Worm (Caenorhabditis elegans) whole organism, L2 larva: ENCODE measurements around the gene ZC416.2.

Experiments used
- C34F6.9 ChIP-seq: fragments of 150-350 bp; optimal IDR thresholded peaks from 2 replicates; lab custom pipeline; 2014; ENCODE audit warnings: missing biosample characterization, missing genetic modification characterization
- F13H6.1 ChIP-seq: sonication (generic microtip); optimal IDR thresholded peaks from 2 replicates; lab custom pipeline; 2016; ENCODE audit warnings: missing genetic modification characterization, missing compliant biosample characterization
- R02D3.7 ChIP-seq: fragments of 150-350 bp; optimal IDR thresholded peaks from 2 replicates; lab custom pipeline; 2014; ENCODE audit warnings: missing biosample characterization, missing genetic modification characterization
- ZK546.5 ChIP-seq: sonication (generic microtip); optimal IDR thresholded peaks from 2 replicates; lab custom pipeline; 2017; ENCODE audit warnings: missing biosample characterization, missing genetic modification characterization
- aly-2 ChIP-seq: fragments of 150-350 bp; optimal IDR thresholded peaks from 2 replicates; lab custom pipeline; 2014; ENCODE audit warnings: missing biosample characterization, missing genetic modification characterization
- ama-1 ChIP-seq: fragments of 150-350 bp; optimal IDR thresholded peaks from 2 replicates; lab custom pipeline; 2018; ENCODE audit warnings: inconsistent platforms
- ceh-82 ChIP-seq: fragments of 150-350 bp; optimal IDR thresholded peaks from 2 replicates; lab custom pipeline; 2014; ENCODE audit warnings: missing biosample characterization, missing genetic modification characterization
- crh-2 ChIP-seq: sonication (generic microtip); optimal IDR thresholded peaks from 2 replicates; lab custom pipeline; 2017; ENCODE audit warnings: missing biosample characterization, missing genetic modification characterization
- dmd-4 ChIP-seq: sonication (generic microtip); optimal IDR thresholded peaks from 2 replicates; lab custom pipeline; 2017; ENCODE audit warnings: missing biosample characterization, missing genetic modification characterization
- egl-27 ChIP-seq: sonication (generic microtip); optimal IDR thresholded peaks from 3 replicates; lab custom pipeline; 2017; ENCODE audit warnings: missing biosample characterization, missing genetic modification reagents, missing genetic modification characterization
- elt-1 ChIP-seq: fragments of 150-350 bp; optimal IDR thresholded peaks from 2 replicates; lab custom pipeline; 2014; ENCODE audit warnings: missing biosample characterization, missing genetic modification characterization
- gmeb-1 ChIP-seq: fragments of 150-350 bp; optimal IDR thresholded peaks from 2 replicates; lab custom pipeline; 2014; ENCODE audit warnings: missing biosample characterization, missing genetic modification characterization
- lin-11 ChIP-seq: fragments of 150-350 bp; sonication (generic microtip); optimal IDR thresholded peaks from 2 replicates; lab custom pipeline; 2014; ENCODE audit warnings: missing biosample characterization, missing genetic modification characterization, inconsistent platforms, mixed read lengths
- lin-13 ChIP-seq: fragments of 150-350 bp; optimal IDR thresholded peaks from 2 replicates; lab custom pipeline; 2014; ENCODE audit warnings: missing biosample characterization, missing genetic modification reagents, missing genetic modification characterization
- lsy-2 ChIP-seq, 2 experiments: fragments of 150-350 bp in 1 of 2; sonication (generic microtip) in 1 of 2; optimal IDR thresholded peaks; 2 replicates each; lab custom pipeline; 2014 to 2017; ENCODE audit warnings: missing biosample characterization in 2 of 2, missing genetic modification characterization in 2 of 2
- mab-5 ChIP-seq: fragments of 150-350 bp; optimal IDR thresholded peaks from 2 replicates; lab custom pipeline; 2014; ENCODE audit warnings: missing biosample characterization, missing genetic modification characterization
- mbf-1 ChIP-seq: sonication (generic microtip); optimal IDR thresholded peaks from 2 replicates; lab custom pipeline; 2017; ENCODE audit warnings: missing biosample characterization, missing genetic modification characterization
- mdl-1 ChIP-seq, 2 experiments: fragments of 150-350 bp in 1 of 2; sonication (generic microtip) in 1 of 2; optimal IDR thresholded peaks; 2 replicates each; lab custom pipeline; 2017; ENCODE audit warnings: missing biosample characterization in 2 of 2, missing genetic modification characterization in 2 of 2
- nhr-10 ChIP-seq: sonication (generic microtip); optimal IDR thresholded peaks from 2 replicates; lab custom pipeline; 2017; ENCODE audit warnings: missing biosample characterization, missing genetic modification characterization
- nhr-11 ChIP-seq: fragments of 150-350 bp; optimal IDR thresholded peaks from 2 replicates; lab custom pipeline; 2014; ENCODE audit warnings: missing biosample characterization, missing genetic modification characterization
- nhr-129 ChIP-seq: fragments of 150-350 bp; optimal IDR thresholded peaks from 2 replicates; lab custom pipeline; 2014; ENCODE audit warnings: missing biosample characterization, missing genetic modification characterization
- nhr-21 ChIP-seq: fragments of 150-350 bp; optimal IDR thresholded peaks from 2 replicates; lab custom pipeline; 2014; ENCODE audit warnings: missing biosample characterization, missing genetic modification characterization
- nhr-23 ChIP-seq: fragments of 150-350 bp; optimal IDR thresholded peaks from 2 replicates; lab custom pipeline; 2014; ENCODE audit warnings: missing biosample characterization, missing genetic modification reagents, missing genetic modification characterization
- nhr-237 ChIP-seq: fragments of 150-350 bp; optimal IDR thresholded peaks from 2 replicates; lab custom pipeline; 2014; ENCODE audit warnings: missing biosample characterization, missing genetic modification characterization
- nhr-25 ChIP-seq: fragments of 150-350 bp; sonication (generic microtip); optimal IDR thresholded peaks from 3 replicates; lab custom pipeline; 2014; ENCODE audit warnings: missing biosample characterization, missing genetic modification characterization
- peb-1 ChIP-seq: fragments of 150-350 bp; optimal IDR thresholded peaks from 2 replicates; lab custom pipeline; 2014; ENCODE audit warnings: missing biosample characterization, missing genetic modification characterization
- skn-1 ChIP-seq: sonication (generic microtip); optimal IDR thresholded peaks from 2 replicates; lab custom pipeline; 2017; ENCODE audit warnings: missing biosample characterization, missing genetic modification characterization
- sma-3 ChIP-seq: sonication (generic microtip); optimal IDR thresholded peaks from 2 replicates; lab custom pipeline; 2016; ENCODE audit warnings: missing genetic modification reagents, missing genetic modification characterization, missing compliant biosample characterization
- sma-9 ChIP-seq, 2 experiments: fragments of 150-350 bp in 1 of 2; sonication (generic microtip) in 1 of 2; optimal IDR thresholded peaks; 2 replicates each; lab custom pipeline; 2014 to 2016; ENCODE audit warnings: missing genetic modification characterization in 2 of 2, mild to moderate bottlenecking in 1 of 2, missing biosample characterization in 1 of 2, missing compliant biosample characterization in 1 of 2, missing genetic modification reagents in 1 of 2, moderate library complexity in 1 of 2
- snpc-4 ChIP-seq: fragments of 150-350 bp; optimal IDR thresholded peaks from 2 replicates; lab custom pipeline; 2014; ENCODE audit warnings: missing biosample characterization, missing genetic modification characterization
- unc-39 ChIP-seq: fragments of 150-350 bp; optimal IDR thresholded peaks from 2 replicates; lab custom pipeline; 2014; ENCODE audit warnings: missing biosample characterization, missing genetic modification characterization

Gene ZC416.2

DNA sequence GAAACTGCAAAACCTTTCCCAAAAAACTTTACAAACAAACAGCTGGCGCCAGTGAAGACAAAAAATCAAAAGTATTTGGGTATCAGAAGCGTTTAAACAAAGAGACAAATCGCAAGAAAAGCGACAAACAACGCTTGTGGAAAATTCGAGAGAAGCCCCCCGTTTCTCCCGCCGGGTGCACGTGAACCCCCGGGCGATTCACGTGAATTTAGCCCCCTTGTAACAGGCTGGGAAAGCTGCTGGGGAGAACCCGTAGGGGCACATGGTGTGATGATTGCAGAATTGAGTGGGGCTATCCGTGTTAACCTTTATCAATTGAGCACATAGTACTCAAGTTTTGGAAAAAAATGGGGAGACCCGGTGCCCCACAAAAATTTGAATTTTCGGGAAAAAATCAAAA lies 20.8 kb downstream of the ZC416.2 start (continued):
- no peak for TF ChIP-seq unc-39
- TF ChIP-seq sma-9 (GFP tag; optimal IDR thresholded peaks at IDR 0.05; lab: Kevin White, UChicago) = peak; percentile 99
- no peak for TF ChIP-seq sma-9 (tag; optimal IDR thresholded peaks at IDR 0.05; lab: Kevin White, UChicago)
- no peak for TF ChIP-seq R02D3.7 (tag; lab: Kevin White, UChicago)
- TF ChIP-seq lin-13 (GFP tag; lab: Kevin White, UChicago) = no peak
- TF ChIP-seq nhr-10 = no peak
- TF ChIP-seq egl-27 (tag; lab: Kevin White, UChicago) = peak; percentile 69
- no peak for TF ChIP-seq mbf-1 (tag; lab: Kevin White, UChicago)

ce11 chrIV:3654823-3655222 lies 21.4 kb downstream of the ZC416.2 start:
- peak; percentile 46 for TF ChIP-seq F13H6.1
- TF ChIP-seq lin-13 (GFP tag; lab: Kevin White, UChicago) = no peak
- TF ChIP-seq ceh-82 (tag; lab: Kevin White, UChicago) = no peak

DNA sequence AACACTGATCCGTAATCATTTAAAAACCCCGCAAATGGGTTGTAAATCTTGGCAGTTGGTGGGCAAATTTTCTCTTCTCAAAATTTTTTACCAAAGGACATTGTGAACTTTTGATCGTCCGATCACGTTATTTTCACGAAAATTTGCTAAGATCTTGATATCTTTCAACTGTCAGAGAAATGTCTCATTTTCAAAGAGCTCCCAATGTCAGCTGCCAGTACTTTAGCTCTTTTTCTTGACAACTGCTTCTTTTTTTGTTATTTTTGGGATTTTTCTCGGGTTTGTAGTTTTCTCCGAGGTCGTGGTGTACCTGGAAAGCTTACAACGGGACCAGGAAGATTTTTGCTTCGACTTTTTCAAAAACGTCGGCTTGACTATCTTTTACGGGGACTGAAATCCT lies 22.5 kb downstream of the ZC416.2 start:
- TF ChIP-seq unc-39 (no peak), snpc-4 (tag; lab: Kevin White, UChicago) (no peak), nhr-21 (no peak), nhr-129 (tag; lab: Kevin White, UChicago) (peak; percentile 19), peb-1 (tag; lab: Kevin White, UChicago) (no peak), dmd-4 (tag; lab: Kevin White, UChicago) (no peak), egl-27 (tag; lab: Kevin White, UChicago) (no peak), nhr-11 (tag; lab: Kevin White, UChicago) (no peak), F13H6.1 (peak; percentile 47), lsy-2 (tag; optimal IDR thresholded peaks at IDR 0.05; lab: Kevin White, UChicago) (peak in 1 of 2 experiments; percentile 40), nhr-237 (tag; lab: Kevin White, UChicago) (no peak)

DNA sequence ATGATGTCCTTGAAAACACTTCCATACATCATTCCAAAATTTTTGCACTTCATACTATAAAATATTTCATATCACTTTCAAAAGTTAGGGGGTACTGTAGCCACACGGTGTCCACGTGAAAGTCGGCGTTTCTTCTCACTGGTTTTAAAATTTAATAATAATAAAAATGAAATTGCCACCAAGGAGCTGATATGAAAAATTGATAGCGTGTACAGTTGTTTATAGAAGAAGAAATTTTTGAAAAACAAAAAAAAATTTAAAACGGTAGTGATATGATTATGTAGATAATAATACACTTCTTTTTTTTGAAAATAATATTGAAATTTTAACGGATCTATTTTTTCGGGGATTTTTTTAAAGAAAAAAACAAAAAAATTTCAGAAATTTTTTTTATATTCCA lies 26.5 kb downstream of the ZC416.2 start:
- TF ChIP-seq sma-3 (GFP tag; lab: Kevin White, UChicago) (no peak), crh-2 (tag; lab: Kevin White, UChicago) (no peak), nhr-23 (tag; lab: Kevin White, UChicago) (no peak), skn-1 (tag; lab: Kevin White, UChicago) (no peak), lin-11 (tag; lab: Kevin White, UChicago) (no peak), mdl-1 (tag; optimal IDR thresholded peaks at IDR 0.05; lab: Kevin White, UChicago) (no peak)

DNA sequence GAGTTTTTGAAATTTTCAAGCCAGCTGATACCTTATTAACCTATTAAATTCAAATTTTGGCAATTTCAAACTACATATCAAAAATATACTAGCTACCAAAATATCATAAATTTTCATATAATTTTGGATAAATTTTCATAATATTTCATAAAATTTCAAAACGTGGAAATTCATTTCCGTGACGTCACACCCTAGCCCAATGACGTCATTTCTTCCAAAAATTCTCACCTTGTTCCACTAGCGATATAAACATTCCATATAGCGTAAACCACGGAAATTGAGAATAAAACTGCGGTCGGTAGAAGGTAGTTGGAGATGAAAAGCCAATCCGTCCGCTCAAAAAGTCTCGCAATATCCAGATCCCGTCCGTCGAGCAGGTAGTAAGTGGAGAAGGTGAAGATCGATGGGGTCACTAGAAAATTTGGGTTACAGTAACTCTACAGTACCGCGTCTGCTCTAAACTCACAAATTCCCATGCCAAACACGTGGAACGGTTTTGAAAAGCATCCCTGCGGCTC lies 27.8 kb downstream of the ZC416.2 start:
- TF ChIP-seq nhr-21 (no peak), egl-27 (tag; lab: Kevin White, UChicago) (no peak), sma-9 (GFP tag; optimal IDR thresholded peaks at IDR 0.05; lab: Kevin White, UChicago) (no peak), sma-9 (tag; optimal IDR thresholded peaks at IDR 0.05; lab: Kevin White, UChicago) (no peak), gmeb-1 (no peak), aly-2 (tag; lab: Kevin White, UChicago) (no peak), lin-13 (GFP tag; lab: Kevin White, UChicago) (no peak), ceh-82 (tag; lab: Kevin White, UChicago) (no peak), R02D3.7 (tag; lab: Kevin White, UChicago) (no peak), snpc-4 (tag; lab: Kevin White, UChicago) (no peak), C34F6.9 (tag; lab: Kevin White, UChicago) (no peak), mab-5 (no peak)

DNA sequence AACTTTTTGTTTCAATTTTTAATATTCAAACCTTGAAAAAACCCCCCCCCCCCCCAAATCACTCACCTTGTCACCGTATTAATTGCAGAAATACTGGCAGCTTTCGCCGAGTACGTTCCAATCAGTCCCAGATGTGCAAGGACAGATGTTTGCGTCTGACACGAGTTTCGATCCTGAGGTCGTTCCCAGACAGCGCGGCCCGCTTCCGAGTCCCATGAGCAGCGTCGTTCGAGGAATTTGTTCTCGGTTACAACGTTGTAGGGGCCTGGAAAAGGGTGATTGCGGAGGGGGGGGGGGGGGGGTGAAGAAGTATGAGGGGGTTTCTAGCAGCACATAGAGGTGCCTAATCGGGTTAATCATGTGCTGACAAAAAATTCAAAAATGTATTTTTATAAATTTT lies 29.4 kb downstream of the ZC416.2 start:
- TF ChIP-seq peb-1 (tag; lab: Kevin White, UChicago) = no peak
- no peak for TF ChIP-seq unc-39
- TF ChIP-seq nhr-237 (tag; lab: Kevin White, UChicago) = no peak
- TF ChIP-seq elt-1 (tag; lab: Kevin White, UChicago) = no peak
- TF ChIP-seq nhr-10 = no peak
- no peak for TF ChIP-seq mdl-1 (tag; optimal IDR thresholded peaks at IDR 0.05; lab: Kevin White, UChicago)
- TF ChIP-seq snpc-4 (tag; lab: Kevin White, UChicago) = no peak
- TF ChIP-seq lsy-2 (tag; optimal IDR thresholded peaks at IDR 0.05; lab: Kevin White, UChicago) = no peak
- no peak for TF ChIP-seq ama-1 (lab: Kevin White, UChicago)
- no peak for TF ChIP-seq nhr-11 (tag; lab: Kevin White, UChicago)
- no peak for TF ChIP-seq dmd-4 (tag; lab: Kevin White, UChicago)
- TF ChIP-seq ZK546.5 (tag; lab: Kevin White, UChicago) = no peak
- TF ChIP-seq nhr-25 (tag; lab: Kevin White, UChicago) = no peak
